Worm (Caenorhabditis elegans) whole organism, L3 larva: ENCODE data around the gene fpn-1.2.
A peak's percentile ranks its signal among the peaks of the same experiment; 100 is the strongest.

Source experiments
- R02D3.7 ChIP-seq: fragments of 150-350 bp; optimal IDR thresholded peaks from 2 replicates; lab custom pipeline; 2014; ENCODE audit warnings: missing biosample characterization, missing genetic modification characterization
- ZK546.5 ChIP-seq: sonication (generic microtip); optimal IDR thresholded peaks from 2 replicates; lab custom pipeline; 2017; ENCODE audit warnings: missing biosample characterization, missing genetic modification characterization
- aly-2 ChIP-seq: fragments of 150-350 bp; optimal IDR thresholded peaks from 2 replicates; lab custom pipeline; 2014; ENCODE audit warnings: missing biosample characterization, missing genetic modification characterization
- ceh-16 ChIP-seq: sonication (generic microtip); optimal IDR thresholded peaks from 2 replicates; lab custom pipeline; 2017; ENCODE audit warnings: missing biosample characterization, missing genetic modification characterization
- ceh-28 ChIP-seq: fragments of 150-350 bp; optimal IDR thresholded peaks from 2 replicates; lab custom pipeline; 2014; ENCODE audit warnings: missing biosample characterization, missing genetic modification reagents, missing genetic modification characterization
- ceh-82 ChIP-seq: fragments of 150-350 bp; optimal IDR thresholded peaks from 2 replicates; lab custom pipeline; 2014; ENCODE audit warnings: missing biosample characterization, missing genetic modification characterization
- ceh-9 ChIP-seq: sonication (generic microtip); optimal IDR thresholded peaks from 2 replicates; lab custom pipeline; 2018; ENCODE audit warnings: missing biosample characterization, missing genetic modification characterization
- daf-12 ChIP-seq: fragments of 150-350 bp; optimal IDR thresholded peaks from 2 replicates; lab custom pipeline; 2014; ENCODE audit warnings: missing biosample characterization, missing genetic modification reagents, missing genetic modification characterization
- egl-27 ChIP-seq: sonication (generic microtip); optimal IDR thresholded peaks from 4 replicates; lab custom pipeline; 2017; ENCODE audit warnings: missing biosample characterization, missing genetic modification reagents, missing genetic modification characterization
- egl-5 ChIP-seq: fragments of 150-350 bp; optimal IDR thresholded peaks from 2 replicates; lab custom pipeline; 2017; ENCODE audit warnings: missing biosample characterization, missing genetic modification reagents, missing genetic modification characterization, inconsistent platforms
- elt-1 ChIP-seq: fragments of 150-350 bp; optimal IDR thresholded peaks from 2 replicates; lab custom pipeline; 2014; ENCODE audit warnings: missing biosample characterization, missing genetic modification characterization
- elt-2 ChIP-seq: sonication (generic microtip); optimal IDR thresholded peaks from 2 replicates; lab custom pipeline; 2016; ENCODE audit warnings: missing genetic modification reagents, mild to moderate bottlenecking, missing genetic modification characterization, missing compliant biosample characterization
- elt-3 ChIP-seq, 3 experiments: fragments of 150-350 bp in 1 of 3; sonication (generic microtip) in 2 of 3; optimal IDR thresholded peaks; 2 replicates in 2 of 3; 4 replicates in 1 of 3; lab custom pipeline; 2014 to 2017; ENCODE audit warnings: missing biosample characterization in 3 of 3, missing genetic modification characterization in 3 of 3
- eor-1 ChIP-seq, 2 experiments: fragments of 150-350 bp; optimal IDR thresholded peaks; 2 replicates each; lab custom pipeline; 2014 to 2018; ENCODE audit warnings: missing biosample characterization in 2 of 2, missing genetic modification characterization in 2 of 2
- fkh-10 ChIP-seq: sonication (generic microtip); optimal IDR thresholded peaks from 2 replicates; lab custom pipeline; 2017; ENCODE audit warnings: missing biosample characterization, missing genetic modification reagents, missing genetic modification characterization
- fkh-2 ChIP-seq: fragments of 150-350 bp; optimal IDR thresholded peaks from 2 replicates; lab custom pipeline; 2014; ENCODE audit warnings: missing biosample characterization, missing genetic modification reagents, missing genetic modification characterization
- fos-1 ChIP-seq: fragments of 150-350 bp; optimal IDR thresholded peaks from 2 replicates; lab custom pipeline; 2014; ENCODE audit warnings: missing biosample characterization, missing genetic modification characterization
- hmg-11 ChIP-seq: sonication (generic microtip); optimal IDR thresholded peaks from 2 replicates; lab custom pipeline; 2016; ENCODE audit warnings: missing genetic modification characterization, missing compliant biosample characterization
- jun-1 ChIP-seq: fragments of 150-350 bp; optimal IDR thresholded peaks from 2 replicates; lab custom pipeline; 2014; ENCODE audit warnings: missing biosample characterization, missing genetic modification reagents, missing genetic modification characterization
- lin-15B ChIP-seq: fragments of 150-350 bp; optimal IDR thresholded peaks from 2 replicates; lab custom pipeline; 2014; ENCODE audit warnings: missing biosample characterization, missing genetic modification characterization
- lin-39 ChIP-seq: fragments of 150-350 bp; optimal IDR thresholded peaks from 2 replicates; lab custom pipeline; 2018; ENCODE audit warnings: missing biosample characterization, missing genetic modification reagents, missing genetic modification characterization
- mdl-1 ChIP-seq: fragments of 150-350 bp; optimal IDR thresholded peaks from 2 replicates; lab custom pipeline; 2014; ENCODE audit warnings: missing biosample characterization, missing genetic modification characterization
- mml-1 ChIP-seq: fragments of 150-350 bp; sonication (generic microtip); optimal IDR thresholded peaks from 3 replicates; lab custom pipeline; 2014; ENCODE audit warnings: missing biosample characterization, missing genetic modification characterization
- nfya-1 ChIP-seq: sonication (generic microtip); optimal IDR thresholded peaks from 2 replicates; lab custom pipeline; 2017; ENCODE audit warnings: missing genetic modification characterization, mild to moderate bottlenecking, missing compliant biosample characterization, antibody characterized with exemption, moderate library complexity; ENCODE audit not compliant: insufficient read depth
- nhr-11 ChIP-seq: fragments of 150-350 bp; optimal IDR thresholded peaks from 2 replicates; lab custom pipeline; 2014; ENCODE audit warnings: missing biosample characterization, missing genetic modification characterization
- nhr-12 ChIP-seq: fragments of 150-350 bp; optimal IDR thresholded peaks from 2 replicates; lab custom pipeline; 2014; ENCODE audit warnings: missing biosample characterization, missing genetic modification characterization
- nhr-23 ChIP-seq: fragments of 150-350 bp; optimal IDR thresholded peaks from 2 replicates; lab custom pipeline; 2014; ENCODE audit warnings: missing biosample characterization, missing genetic modification reagents, missing genetic modification characterization
- nhr-237 ChIP-seq: fragments of 150-350 bp; optimal IDR thresholded peaks from 2 replicates; lab custom pipeline; 2014; ENCODE audit warnings: missing biosample characterization, missing genetic modification characterization
- nhr-25 ChIP-seq: sonication (generic microtip); optimal IDR thresholded peaks from 2 replicates; lab custom pipeline; 2017; ENCODE audit warnings: missing biosample characterization, missing genetic modification characterization
- nhr-28 ChIP-seq: fragments of 150-350 bp; optimal IDR thresholded peaks from 2 replicates; lab custom pipeline; 2014; ENCODE audit warnings: missing biosample characterization, missing genetic modification characterization
- nhr-43 ChIP-seq: sonication (generic microtip); optimal IDR thresholded peaks from 2 replicates; lab custom pipeline; 2016; ENCODE audit warnings: mild to moderate bottlenecking, missing genetic modification characterization, missing compliant biosample characterization; ENCODE audit not compliant: poor library complexity, severe bottlenecking
- nhr-67 ChIP-seq: fragments of 150-350 bp; optimal IDR thresholded peaks from 2 replicates; lab custom pipeline; 2014; ENCODE audit warnings: missing biosample characterization, missing genetic modification characterization
- nhr-77 ChIP-seq: fragments of 150-350 bp; optimal IDR thresholded peaks from 2 replicates; lab custom pipeline; 2014; ENCODE audit warnings: missing biosample characterization, missing genetic modification characterization
- pha-4 ChIP-seq: fragments of 150-350 bp; optimal IDR thresholded peaks from 2 replicates; lab custom pipeline; 2014; ENCODE audit warnings: missing biosample characterization, missing genetic modification reagents, missing genetic modification characterization
- pqm-1 ChIP-seq: fragments of 150-350 bp; optimal IDR thresholded peaks from 2 replicates; lab custom pipeline; 2017; ENCODE audit warnings: missing biosample characterization, missing genetic modification characterization, inconsistent platforms
- sea-2 ChIP-seq: fragments of 150-350 bp; sonication (generic microtip); optimal IDR thresholded peaks from 4 replicates; lab custom pipeline; 2014; ENCODE audit warnings: missing biosample characterization, missing genetic modification reagents, missing genetic modification characterization
- skn-1 ChIP-seq: fragments of 150-350 bp; optimal IDR thresholded peaks from 2 replicates; lab custom pipeline; 2014; ENCODE audit warnings: missing biosample characterization, missing genetic modification characterization
- snpc-4 ChIP-seq: fragments of 150-350 bp; optimal IDR thresholded peaks from 2 replicates; lab custom pipeline; 2014; ENCODE audit warnings: missing biosample characterization, missing genetic modification characterization
- unc-39 ChIP-seq: sonication (generic microtip); optimal IDR thresholded peaks from 4 replicates; lab custom pipeline; 2017; ENCODE audit warnings: missing biosample characterization, missing genetic modification characterization
- unc-62 ChIP-seq: fragments of 150-350 bp; sonication (generic microtip); optimal IDR thresholded peaks from 4 replicates; lab custom pipeline; 2014; ENCODE audit warnings: missing biosample characterization, missing genetic modification reagents, missing genetic modification characterization
- zag-1 ChIP-seq: fragments of 150-350 bp; optimal IDR thresholded peaks from 2 replicates; lab custom pipeline; 2014; ENCODE audit warnings: missing biosample characterization, missing genetic modification characterization
- ztf-11 ChIP-seq: fragments of 150-350 bp; optimal IDR thresholded peaks from 2 replicates; lab custom pipeline; 2014; ENCODE audit warnings: missing biosample characterization, missing genetic modification characterization
- ztf-4 ChIP-seq: fragments of 150-350 bp; optimal IDR thresholded peaks from 2 replicates; lab custom pipeline; 2014; ENCODE audit warnings: missing biosample characterization, missing genetic modification characterization

The fpn-1.2 gene

ce11 chrV:1480841-1481240 lies 16.3 kb upstream of the fpn-1.2 start:
- no peak for TF ChIP-seq unc-39 (tag; lab: Kevin White, UChicago)
- no peak for TF ChIP-seq eor-1 (tag; optimal IDR thresholded peaks at IDR 0.05; lab: Kevin White, UChicago)
- TF ChIP-seq nhr-12 (tag; lab: Kevin White, UChicago), result no peak
- TF ChIP-seq egl-5 (tag; lab: Kevin White, UChicago), result peak; percentile 73
- no peak for TF ChIP-seq hmg-11 (tag; lab: Kevin White, UChicago)

ce11 chrV:1476841-1477240 lies 12.3 kb upstream of the fpn-1.2 start:
- no peak for TF ChIP-seq ceh-28 (tag; lab: Kevin White, UChicago)
- TF ChIP-seq lin-39 (tag; lab: Kevin White, UChicago), result no peak
- no peak for TF ChIP-seq pqm-1 (tag; lab: Kevin White, UChicago)
- TF ChIP-seq aly-2, result no peak
- no peak for TF ChIP-seq mdl-1 (tag; lab: Kevin White, UChicago)
- no peak for TF ChIP-seq R02D3.7 (tag; lab: Kevin White, UChicago)
- no peak for TF ChIP-seq zag-1 (tag; lab: Kevin White, UChicago)
- no peak for TF ChIP-seq sea-2 (GFP tag; lab: Kevin White, UChicago)
- no peak for TF ChIP-seq mml-1 (tag; lab: Kevin White, UChicago)
- TF ChIP-seq ztf-11 (tag; lab: Kevin White, UChicago), result no peak
- no peak for TF ChIP-seq fkh-10 (GFP tag; lab: Kevin White, UChicago)
- TF ChIP-seq pha-4 (tag; lab: Kevin White, UChicago), result no peak
- TF ChIP-seq ceh-16, result no peak
- no peak for TF ChIP-seq elt-3 (tag; optimal IDR thresholded peaks at IDR 0.05; lab: Kevin White, UChicago)
- TF ChIP-seq fkh-2 (tag; lab: Kevin White, UChicago), result no peak

- TF ChIP-seq ceh-9 (tag; lab: Kevin White, UChicago) (no peak), nhr-77 (tag; lab: Kevin White, UChicago) (no peak), snpc-4 (no peak), nhr-43 (tag; lab: Kevin White, UChicago) (peak; percentile 22)
Observed at ce11 chrV:1476284-1476792, 11.8 kb upstream of the fpn-1.2 start.

- TF ChIP-seq fkh-2 (tag; lab: Kevin White, UChicago) (no peak), egl-5 (tag; lab: Kevin White, UChicago) (peak; percentile 17), fkh-10 (GFP tag; lab: Kevin White, UChicago) (peak; percentile 21), fos-1 (tag; lab: Kevin White, UChicago) (no peak), mml-1 (tag; lab: Kevin White, UChicago) (no peak), ceh-9 (tag; lab: Kevin White, UChicago) (no peak), nhr-11 (tag; lab: Kevin White, UChicago) (no peak), elt-3 (tag; optimal IDR thresholded peaks at IDR 0.05; lab: Kevin White, UChicago) (no peak), nhr-25 (tag; lab: Kevin White, UChicago) (no peak), unc-62 (GFP tag; lab: Kevin White, UChicago) (peak; percentile 47), nhr-12 (tag; lab: Kevin White, UChicago) (no peak), nhr-77 (tag; lab: Kevin White, UChicago) (no peak), nfya-1 (tag; lab: Kevin White, UChicago) (peak; percentile 89), egl-27 (tag; lab: Kevin White, UChicago) (no peak), elt-2 (tag; lab: Kevin White, UChicago) (peak; percentile 57), ceh-82 (tag; lab: Kevin White, UChicago) (no peak), ztf-4 (tag; lab: Kevin White, UChicago) (no peak), nhr-67 (no peak), nhr-237 (tag; lab: Kevin White, UChicago) (no peak), nhr-23 (no peak), pqm-1 (tag; lab: Kevin White, UChicago) (no peak), mdl-1 (tag; lab: Kevin White, UChicago) (no peak), lin-39 (tag; lab: Kevin White, UChicago) (peak; percentile 24), ztf-11 (tag; lab: Kevin White, UChicago) (no peak), ceh-28 (tag; lab: Kevin White, UChicago) (no peak), nhr-28 (tag; lab: Kevin White, UChicago) (no peak), elt-1 (tag; lab: Kevin White, UChicago) (peak; percentile 10), lin-15B (tag; lab: Kevin White, UChicago) (peak; percentile 43), pha-4 (tag; lab: Kevin White, UChicago) (peak; percentile 75), unc-39 (tag; lab: Kevin White, UChicago) (no peak), R02D3.7 (tag; lab: Kevin White, UChicago) (no peak), aly-2 (no peak), ceh-16 (no peak), skn-1 (tag; lab: Kevin White, UChicago) (no peak), nhr-43 (tag; lab: Kevin White, UChicago) (peak; percentile 9), jun-1 (tag; lab: Kevin White, UChicago) (no peak), snpc-4 (peak; percentile 8), eor-1 (tag; optimal IDR thresholded peaks at IDR 0.05; lab: Kevin White, UChicago) (no peak), hmg-11 (tag; lab: Kevin White, UChicago) (peak; percentile 92), ZK546.5 (tag; lab: Kevin White, UChicago) (no peak), daf-12 (no peak)
Observed at ce11 chrV:1474486-1475125, 10.1 kb upstream of the fpn-1.2 start, which contains the start of the genes F53E2.2 and unc-60. TSS of gene F53E2.2 (plus strand) at chrV:1475086. TSS of gene unc-60 (plus strand) at chrV:1475086.
